Worm (Caenorhabditis elegans): Measurements from ENCODE around the gene nra-4.

The nra-4 gene

ce11 chrV:1048482-1048881, at the start of gene nra-4:
Gene nra-4 (minus strand): TSS chrV:1048582.
- TF ChIP-seq hnd-1 (tag; optimal IDR thresholded peaks at IDR 0.05) (no peak), B0310.2 (tag; optimal IDR thresholded peaks at IDR 0.05) (no peak), hmg-4 (GFP tag; optimal IDR thresholded peaks at IDR 0.05) (no peak), tbx-37 (GFP tag; conservative IDR thresholded peaks at IDR 0.05) (no peak), hmbx-1 (tag; optimal IDR thresholded peaks at IDR 0.05) (no peak), scrt-1 (GFP tag; IDR thresholded peaks at IDR 0.05) (no peak), tra-4 (tag; optimal IDR thresholded peaks at IDR 0.05) (no peak), ets-7 (tag; optimal IDR thresholded peaks at IDR 0.05) (no peak), ceh-13 (GFP tag; optimal IDR thresholded peaks at IDR 0.05) (no peak), ceh-36 (tag; optimal IDR thresholded peaks at IDR 0.05) (no peak), pes-1 (GFP tag; IDR thresholded peaks at IDR 0.05) (no peak), aly-1 (tag; optimal IDR thresholded peaks at IDR 0.05) (no peak)

- TF ChIP-seq hmg-4 (GFP tag; optimal IDR thresholded peaks at IDR 0.05) (no peak), ceh-36 (tag; optimal IDR thresholded peaks at IDR 0.05) (no peak), hmbx-1 (tag; optimal IDR thresholded peaks at IDR 0.05) (no peak)
These were observed 44.0 kb upstream of the nra-4 start, which contains the start of gene Y50D4B.4 for ce11 chrV:1092359-1092758. Gene Y50D4B.4 (plus strand): TSS chrV:1092659.

- no peak for TF ChIP-seq tbx-11 (GFP tag; IDR thresholded peaks at IDR 0.05)
- no peak for TF ChIP-seq ceh-13 (GFP tag; optimal IDR thresholded peaks at IDR 0.05)
- no peak for TF ChIP-seq aly-1 (tag; optimal IDR thresholded peaks at IDR 0.05)
- TF ChIP-seq ama-1 (optimal IDR thresholded peaks at IDR 0.05): no peak
- no peak for TF ChIP-seq F13C5.2 (tag; optimal IDR thresholded peaks at IDR 0.05)
- no peak for TF ChIP-seq scrt-1 (GFP tag; IDR thresholded peaks at IDR 0.05)
- no peak for TF ChIP-seq ets-7 (tag; optimal IDR thresholded peaks at IDR 0.05)
- no peak for TF ChIP-seq pes-1 (GFP tag; IDR thresholded peaks at IDR 0.05)
- no peak for TF ChIP-seq tbx-37 (GFP tag; conservative IDR thresholded peaks at IDR 0.05)
- no peak for TF ChIP-seq tra-4 (tag; optimal IDR thresholded peaks at IDR 0.05)
- no peak for TF ChIP-seq sea-1 (GFP tag; conservative IDR thresholded peaks at IDR 0.05)
- TF ChIP-seq B0310.2 (tag; optimal IDR thresholded peaks at IDR 0.05): no peak
These were observed 39.6 kb upstream of the nra-4 start, which contains the start of gene clec-203 for ce11 chrV:1087983-1088382. Gene clec-203 (plus strand): TSS chrV:1088283.

- no peak for TF ChIP-seq B0310.2 (tag; optimal IDR thresholded peaks at IDR 0.05)
- TF ChIP-seq ets-7 (tag; optimal IDR thresholded peaks at IDR 0.05): no peak
- no peak for TF ChIP-seq flt-1 (GFP tag; IDR thresholded peaks at IDR 0.05)
- TF ChIP-seq F13C5.2 (tag; optimal IDR thresholded peaks at IDR 0.05): no peak
- no peak for TF ChIP-seq hmbx-1 (tag; optimal IDR thresholded peaks at IDR 0.05)
These were observed 35.6 kb upstream of the nra-4 start, which contains the start of gene Y50D4B.6 for ce11 chrV:1084016-1084415. Gene Y50D4B.6 (plus strand): TSS chrV:1084316.

ce11 chrV:1074946-1075345, 26.6 kb upstream of the nra-4 start, which contains the start of gene K10C9.1:
Gene K10C9.1 (plus strand): TSS chrV:1075246.
- TF ChIP-seq tbx-11 (GFP tag; IDR thresholded peaks at IDR 0.05): no peak
- no peak for TF ChIP-seq aly-1 (tag; optimal IDR thresholded peaks at IDR 0.05)
- no peak for TF ChIP-seq tra-4 (tag; optimal IDR thresholded peaks at IDR 0.05)
- TF ChIP-seq tbx-37 (GFP tag; conservative IDR thresholded peaks at IDR 0.05): no peak
- TF ChIP-seq hmg-4 (GFP tag; optimal IDR thresholded peaks at IDR 0.05): no peak

ce11 chrV:1067468-1067867, 19.1 kb upstream of the nra-4 start, which contains the start of gene K10C9.7:
Gene K10C9.7 (minus strand): TSS chrV:1067568.
- no peak for TF ChIP-seq tra-4 (tag; optimal IDR thresholded peaks at IDR 0.05)
- no peak for TF ChIP-seq F13C5.2 (tag; optimal IDR thresholded peaks at IDR 0.05)
- no peak for TF ChIP-seq tbx-37 (GFP tag; conservative IDR thresholded peaks at IDR 0.05)
- no peak for TF ChIP-seq hnd-1 (tag; optimal IDR thresholded peaks at IDR 0.05)
- no peak for TF ChIP-seq hmg-4 (GFP tag; optimal IDR thresholded peaks at IDR 0.05)
- no peak for TF ChIP-seq scrt-1 (GFP tag; IDR thresholded peaks at IDR 0.05)
- TF ChIP-seq ets-7 (tag; optimal IDR thresholded peaks at IDR 0.05): no peak
- no peak for TF ChIP-seq ama-1 (optimal IDR thresholded peaks at IDR 0.05)
- TF ChIP-seq hmbx-1 (tag; optimal IDR thresholded peaks at IDR 0.05): no peak
- TF ChIP-seq tbx-11 (GFP tag; IDR thresholded peaks at IDR 0.05): no peak
- TF ChIP-seq aly-1 (tag; optimal IDR thresholded peaks at IDR 0.05): no peak
- no peak for TF ChIP-seq ceh-13 (GFP tag; optimal IDR thresholded peaks at IDR 0.05)
- no peak for TF ChIP-seq sea-1 (GFP tag; conservative IDR thresholded peaks at IDR 0.05)
- no peak for TF ChIP-seq flt-1 (GFP tag; IDR thresholded peaks at IDR 0.05)
- TF ChIP-seq pes-1 (GFP tag; IDR thresholded peaks at IDR 0.05): no peak
- TF ChIP-seq ceh-36 (tag; optimal IDR thresholded peaks at IDR 0.05): no peak
- TF ChIP-seq B0310.2 (tag; optimal IDR thresholded peaks at IDR 0.05): no peak

- no peak for TF ChIP-seq ceh-13 (GFP tag; optimal IDR thresholded peaks at IDR 0.05)
- no peak for TF ChIP-seq scrt-1 (GFP tag; IDR thresholded peaks at IDR 0.05)
- TF ChIP-seq tbx-11 (GFP tag; IDR thresholded peaks at IDR 0.05): no peak
- TF ChIP-seq tra-4 (tag; optimal IDR thresholded peaks at IDR 0.05): no peak
- TF ChIP-seq tbx-37 (GFP tag; conservative IDR thresholded peaks at IDR 0.05): no peak
- TF ChIP-seq pes-1 (GFP tag; IDR thresholded peaks at IDR 0.05): no peak
- no peak for TF ChIP-seq ceh-36 (tag; optimal IDR thresholded peaks at IDR 0.05)
- TF ChIP-seq aly-1 (tag; optimal IDR thresholded peaks at IDR 0.05): no peak
- no peak for TF ChIP-seq ets-7 (tag; optimal IDR thresholded peaks at IDR 0.05)
- TF ChIP-seq hmbx-1 (tag; optimal IDR thresholded peaks at IDR 0.05): no peak
- TF ChIP-seq F13C5.2 (tag; optimal IDR thresholded peaks at IDR 0.05): no peak
- TF ChIP-seq flt-1 (GFP tag; IDR thresholded peaks at IDR 0.05): no peak
- TF ChIP-seq sea-1 (GFP tag; conservative IDR thresholded peaks at IDR 0.05): no peak
- TF ChIP-seq hmg-4 (GFP tag; optimal IDR thresholded peaks at IDR 0.05): no peak
- no peak for TF ChIP-seq hnd-1 (tag; optimal IDR thresholded peaks at IDR 0.05)
These were observed 16.1 kb upstream of the nra-4 start, which contains the start of gene str-67 for ce11 chrV:1064491-1064890. Gene str-67 (minus strand): TSS chrV:1064591.

- TF ChIP-seq ets-7 (tag; optimal IDR thresholded peaks at IDR 0.05) (no peak), hnd-1 (tag; optimal IDR thresholded peaks at IDR 0.05) (no peak), tbx-37 (GFP tag; conservative IDR thresholded peaks at IDR 0.05) (no peak), pes-1 (GFP tag; IDR thresholded peaks at IDR 0.05) (no peak), tbx-11 (GFP tag; IDR thresholded peaks at IDR 0.05) (no peak), ama-1 (optimal IDR thresholded peaks at IDR 0.05) (no peak), ceh-13 (GFP tag; optimal IDR thresholded peaks at IDR 0.05) (no peak), hmg-4 (GFP tag; optimal IDR thresholded peaks at IDR 0.05) (no peak), F13C5.2 (tag; optimal IDR thresholded peaks at IDR 0.05) (no peak)
These were observed 12.9 kb upstream of the nra-4 start, which contains the start of gene rnst-2 for ce11 chrV:1061295-1061694. Gene rnst-2 (plus strand): TSS chrV:1061595.
